Fruit fly (Drosophila melanogaster): Measurements from ENCODE around the gene Nepl19.

Gene Nepl19

DNA sequence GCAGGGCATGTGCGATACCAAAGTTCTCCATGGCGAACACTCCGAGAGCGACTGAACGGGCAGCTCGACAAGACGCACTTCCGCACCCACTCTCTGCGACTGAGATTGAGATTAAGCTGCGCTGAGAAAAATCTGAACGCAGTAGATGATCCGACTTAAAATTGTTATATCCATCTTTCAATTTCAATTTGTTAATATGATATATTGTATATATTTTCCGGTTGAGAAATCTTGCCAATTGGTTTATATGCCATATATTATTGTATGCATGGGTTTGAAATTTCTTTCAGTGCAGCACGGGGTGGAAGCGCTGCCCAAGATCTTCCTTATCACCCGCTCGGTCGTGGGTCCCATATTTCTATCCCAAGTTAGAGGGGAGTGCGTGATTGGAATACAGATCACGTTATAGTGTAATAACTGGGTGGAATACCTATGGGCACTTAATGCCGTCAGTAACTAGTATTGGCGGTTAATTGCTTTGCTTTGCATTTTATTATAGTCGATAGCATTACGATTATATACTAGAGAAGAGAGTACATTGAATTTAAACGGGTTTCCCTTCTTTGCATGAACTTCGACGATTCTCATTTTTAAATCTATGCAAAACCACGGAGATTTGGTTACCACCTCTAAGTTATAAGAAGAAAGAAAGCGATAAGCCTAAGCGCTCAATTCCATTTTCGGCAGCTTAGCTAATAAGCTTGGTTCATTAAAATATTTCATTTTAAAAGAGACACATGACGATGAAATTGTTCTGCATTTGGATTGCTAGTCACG, at the start of gene Nepl19, which contains the start of gene Nepl20 (continued):
- TF ChIP-seq CG16815 (GFP tag; optimal IDR thresholded peaks at IDR 0.05): peak; percentile 71
- TF ChIP-seq CG17612 (GFP tag; IDR thresholded peaks at IDR 0.05): peak; percentile 48
- no peak for TF ChIP-seq Tbp (GFP tag; optimal IDR thresholded peaks at IDR 0.05)
- peak; percentile 4 for TF ChIP-seq disco-r (GFP tag; optimal IDR thresholded peaks at IDR 0.05)
- TF ChIP-seq amos (GFP tag; IDR thresholded peaks at IDR 0.05; ENCODE audit: partially characterized antibody): no peak
- TF ChIP-seq CG6765 (GFP tag; optimal IDR thresholded peaks at IDR 0.05): peak; percentile 72
- TF ChIP-seq CG4707 (GFP tag; optimal IDR thresholded peaks at IDR 0.05): peak; percentile 24
- TF ChIP-seq nerfin-1 (tag; optimal IDR thresholded peaks at IDR 0.05): peak; percentile 60
- peak; percentile 72 for TF ChIP-seq CG6813 (GFP tag; optimal IDR thresholded peaks at IDR 0.05)
- peak; percentile 84 for TF ChIP-seq CG17829 (tag; optimal IDR thresholded peaks at IDR 0.05)
- TF ChIP-seq CG11560 (tag; IDR thresholded peaks at IDR 0.05): peak; percentile 79
- TF ChIP-seq CG42726 (GFP tag; IDR thresholded peaks at IDR 0.05; ENCODE audit: partially characterized antibody): no peak
- TF ChIP-seq unc-4 (GFP tag; IDR thresholded peaks at IDR 0.05; ENCODE audit: partially characterized antibody): no peak
- TF ChIP-seq Bteb2 (GFP tag; optimal IDR thresholded peaks at IDR 0.05): peak; percentile 45
- no peak for TF ChIP-seq Stat92E (GFP tag; optimal IDR thresholded peaks at IDR 0.05)
- peak; percentile 88 for TF ChIP-seq sob (GFP tag; IDR thresholded peaks at IDR 0.05)
- peak; percentile 52 for TF ChIP-seq CG3407 (GFP tag; optimal IDR thresholded peaks at IDR 0.05)
- TF ChIP-seq ase (GFP tag; IDR thresholded peaks at IDR 0.05): peak; percentile 82
- peak; percentile 64 for TF ChIP-seq Rx (GFP tag; IDR thresholded peaks at IDR 0.05)
- peak; percentile 58 for TF ChIP-seq CG9932 (GFP tag; IDR thresholded peaks at IDR 0.05)
- TF ChIP-seq Mad (GFP tag; optimal IDR thresholded peaks at IDR 0.05): peak; percentile 69
- TF ChIP-seq gcm2 (GFP tag; optimal IDR thresholded peaks at IDR 0.05): peak; percentile 38
- peak; percentile 66 for TF ChIP-seq gsb-n (tag; optimal IDR thresholded peaks at IDR 0.05)
- TF ChIP-seq CG18619 (GFP tag; optimal IDR thresholded peaks at IDR 0.05): peak; percentile 64
- TF ChIP-seq NfI (GFP tag; optimal IDR thresholded peaks at IDR 0.05): peak; percentile 51
- peak; percentile 53 for TF ChIP-seq CG10147 (GFP tag; optimal IDR thresholded peaks at IDR 0.05)
- peak; percentile 20 for TF ChIP-seq cato (GFP tag; optimal IDR thresholded peaks at IDR 0.05; ENCODE audit: borderline replicate concordance)
- TF ChIP-seq Hr39 (optimal IDR thresholded peaks at IDR 0.05): no peak
- TF ChIP-seq hb (GFP tag; IDR thresholded peaks at IDR 0.05; ENCODE audit: partially characterized antibody): no peak
- no peak for TF ChIP-seq eyg (GFP tag; optimal IDR thresholded peaks at IDR 0.05)
- TF ChIP-seq CG8765 (GFP tag; IDR thresholded peaks at IDR 0.05): peak; percentile 37; the same call in 1 of the 2 replicates
- peak; percentile 75 for TF ChIP-seq peb (GFP tag; IDR thresholded peaks at IDR 0.05)
- no peak for TF ChIP-seq fd102C (GFP tag; optimal IDR thresholded peaks at IDR 0.05)
- no peak for TF ChIP-seq Bgb (GFP tag; IDR thresholded peaks at IDR 0.05; ENCODE audit: partially characterized antibody)
- peak; percentile 86 for TF ChIP-seq lmd (GFP tag; IDR thresholded peaks at IDR 0.05)
- TF ChIP-seq bbx (GFP tag; IDR thresholded peaks at IDR 0.05; ENCODE audit: partially characterized antibody): no peak
- no peak for TF ChIP-seq slp2 (GFP tag; optimal IDR thresholded peaks at IDR 0.05)
- TF ChIP-seq bowl (GFP tag; IDR thresholded peaks at IDR 0.05): 0 out of 2 replicates have a peak, but pooled peaks have one; percentile 40
- no peak for TF ChIP-seq Neu2 (GFP tag; optimal IDR thresholded peaks at IDR 0.05; ENCODE audit: borderline replicate concordance)
- peak; percentile 59 for TF ChIP-seq CG6254 (GFP tag; optimal IDR thresholded peaks at IDR 0.05)
- TF ChIP-seq Xrp1 (GFP tag; IDR thresholded peaks at IDR 0.05): peak; percentile 91
- no peak for TF ChIP-seq D (optimal IDR thresholded peaks at IDR 0.05)
- peak; percentile 70 for TF ChIP-seq D (GFP tag; optimal IDR thresholded peaks at IDR 0.05)
- TF ChIP-seq toy (GFP tag; IDR thresholded peaks at IDR 0.05): peak; percentile 41; the same call in 1 of the 2 replicates
- peak; percentile 53 for TF ChIP-seq MTF-1 (GFP tag; optimal IDR thresholded peaks at IDR 0.05; ENCODE audit: borderline replicate concordance)
- TF ChIP-seq CG12071 (GFP tag; optimal IDR thresholded peaks at IDR 0.05): peak; percentile 81
- TF ChIP-seq Sry-δ (GFP tag; optimal IDR thresholded peaks at IDR 0.05): peak; percentile 16
- TF ChIP-seq chif (GFP tag; optimal IDR thresholded peaks at IDR 0.05): peak; percentile 55 to 61
- TF ChIP-seq zf30C (GFP tag; optimal IDR thresholded peaks at IDR 0.05): peak; percentile 61

Measured in whole organism, embryonic.